Worm (Caenorhabditis elegans) whole organism, young adult: ENCODE data around the gene Y66D12A.6.

Source experiments
- ccch-3 ChIP-seq: fragments of 200-800 bp; sonication (Bioruptor generic); optimal IDR thresholded peaks from 2 replicates; lab custom pipeline; 2018; ENCODE audit warnings: mild to moderate bottlenecking, missing genetic modification characterization, missing compliant biosample characterization
- efl-1 ChIP-seq: fragments of 150-350 bp; optimal IDR thresholded peaks from 2 replicates; lab custom pipeline; 2014; ENCODE audit warnings: missing biosample characterization, missing genetic modification reagents, missing genetic modification characterization
- gei-17 ChIP-seq: fragments of 200-800 bp; sonication (Bioruptor generic); optimal IDR thresholded peaks from 2 replicates; lab custom pipeline; 2018; ENCODE audit warnings: mild to moderate bottlenecking, missing genetic modification characterization, missing compliant biosample characterization
- hlh-12 ChIP-seq: sonication (generic microtip); optimal IDR thresholded peaks from 2 replicates; lab custom pipeline; 2016; ENCODE audit warnings: missing genetic modification characterization, missing compliant biosample characterization
- let-607 ChIP-seq, 2 experiments: fragments of 200-800 bp in 1 of 2; sonication (Bioruptor generic) in 1 of 2; sonication (generic microtip) in 1 of 2; optimal IDR thresholded peaks; 2 replicates each; lab custom pipeline; 2016 to 2018; ENCODE audit warnings: mild to moderate bottlenecking in 2 of 2, missing compliant biosample characterization in 2 of 2, missing genetic modification characterization in 2 of 2, moderate library complexity in 2 of 2, missing genotype in 1 of 2
- lin-26 ChIP-seq: fragments of 200-800 bp; sonication (Bioruptor generic); IDR thresholded peaks from 2 replicates; pipeline ENCODE4 v1.3.6; 2022; ENCODE audit warnings: missing genetic modification reagents, missing genetic modification characterization, missing compliant biosample characterization
- ztf-3 ChIP-seq: fragments of 200-800 bp; sonication (Bioruptor generic); optimal IDR thresholded peaks from 2 replicates; lab custom pipeline; 2018; ENCODE audit warnings: mild to moderate bottlenecking, missing genetic modification characterization, missing compliant biosample characterization

- TF ChIP-seq hlh-12 (tag; lab: Kevin White, UChicago) (no peak), gei-17 (GFP tag; lab: Kevin White, UChicago) (no peak), let-607 (tag; optimal IDR thresholded peaks at IDR 0.05; lab: Kevin White, UChicago) (no peak), efl-1 (GFP tag; lab: Kevin White, UChicago) (no peak), lin-26 (no peak), ccch-3 (GFP tag; lab: Kevin White, UChicago) (no peak), ztf-3 (GFP tag; lab: Kevin White, UChicago) (no peak)
Observed at ce11 chrIII:11563417-11563949, 17.7 kb downstream of the Y66D12A.6 start, which contains the start of gene Y66D12A.11.
